Fruit fly (Drosophila melanogaster) whole organism, embryonic: ENCODE data around the gene Vm32E.

Source experiments
- B-H2 ChIP-seq: fragments of 200-800 bp; sonication (Bioruptor generic); optimal IDR thresholded peaks from 2 replicates; lab custom pipeline; 2018; ENCODE audit warnings: missing biosample characterization, mild to moderate bottlenecking, missing genetic modification characterization
- CG10267 ChIP-seq: fragments of 200-800 bp; sonication (Bioruptor generic); optimal IDR thresholded peaks from 2 replicates; lab custom pipeline; 2018; ENCODE audit warnings: missing biosample characterization, mild to moderate bottlenecking, missing genetic modification characterization, moderate library complexity
- CG10462 ChIP-seq: fragments of 200-800 bp; sonication (Bioruptor generic); optimal IDR thresholded peaks from 2 replicates; lab custom pipeline; 2016; ENCODE audit warnings: missing biosample characterization, missing genetic modification characterization
- CG10543 ChIP-seq: fragments of 200-800 bp; sonication (Bioruptor generic); optimal IDR thresholded peaks from 3 replicates; lab custom pipeline; 2017; ENCODE audit warnings: missing biosample characterization, mild to moderate bottlenecking, missing genetic modification characterization, moderate library complexity
- CG11695 ChIP-seq: fragments of 200-800 bp; sonication (Bioruptor generic); IDR thresholded peaks from 3 replicates; pipeline ENCODE4 v1.3.6; 2022; ENCODE audit warnings: missing biosample characterization, missing genetic modification characterization
- CG12659 ChIP-seq: fragments of 200-800 bp; sonication (Bioruptor generic); optimal IDR thresholded peaks from 3 replicates; lab custom pipeline; 2017; ENCODE audit warnings: mild to moderate bottlenecking, missing biosample characterization, missing genetic modification reagents, missing genetic modification characterization
- CG1647 ChIP-seq: fragments of 200-800 bp; sonication (Bioruptor generic); optimal IDR thresholded peaks from 3 replicates; lab custom pipeline; 2016; ENCODE audit warnings: missing biosample characterization, missing genetic modification characterization
- CG1832 ChIP-seq: fragments of 200-800 bp; sonication (Bioruptor generic); optimal IDR thresholded peaks from 2 replicates; lab custom pipeline; 2017; ENCODE audit warnings: missing biosample characterization, mild to moderate bottlenecking, missing genetic modification characterization, inconsistent platforms
- CG2120 ChIP-seq: fragments of 200-800 bp; sonication (Bioruptor generic); optimal IDR thresholded peaks from 3 replicates; lab custom pipeline; 2016; ENCODE audit warnings: missing biosample characterization, missing genetic modification characterization
- CG30403 ChIP-seq: fragments of 200-800 bp; sonication (Bioruptor generic); optimal IDR thresholded peaks from 3 replicates; lab custom pipeline; 2016; ENCODE audit warnings: missing biosample characterization, missing genetic modification characterization
- CG30431 ChIP-seq: fragments of 200-800 bp; sonication (Bioruptor generic); optimal IDR thresholded peaks from 2 replicates; lab custom pipeline; 2017; ENCODE audit warnings: missing biosample characterization, missing genetic modification characterization
- CG31388 ChIP-seq: fragments of 200-800 bp; sonication (Bioruptor generic); optimal IDR thresholded peaks from 2 replicates; lab custom pipeline; 2016; ENCODE audit warnings: missing biosample characterization, missing genetic modification characterization
- CG4360 ChIP-seq: fragments of 200-800 bp; sonication (Bioruptor generic); IDR thresholded peaks from 2 replicates; pipeline ENCODE4 v1.3.6; 2022; ENCODE audit warnings: missing biosample characterization, missing genetic modification characterization
- CG4730 ChIP-seq: fragments of 200-800 bp; sonication (Bioruptor generic); IDR thresholded peaks from 2 replicates; pipeline ENCODE4 v1.3.6; 2022; ENCODE audit warnings: missing biosample characterization, missing genetic modification characterization
- CG6683 ChIP-seq: fragments of 200-800 bp; sonication (Bioruptor generic); optimal IDR thresholded peaks from 2 replicates; lab custom pipeline; 2017; ENCODE audit warnings: missing biosample characterization, mild to moderate bottlenecking, missing genetic modification characterization, missing genetic modification reagents
- CG7357 ChIP-seq: fragments of 200-800 bp; sonication (Bioruptor generic); IDR thresholded peaks from 3 replicates; pipeline ENCODE4 v1.3.6; 2022; ENCODE audit warnings: missing biosample characterization, missing genetic modification characterization
- CG7987 ChIP-seq: fragments of 200-800 bp; sonication (Bioruptor generic); optimal IDR thresholded peaks from 2 replicates; lab custom pipeline; 2018; ENCODE audit warnings: missing biosample characterization, mild to moderate bottlenecking, missing genetic modification characterization, moderate library complexity
- CG9215 ChIP-seq: fragments of 200-800 bp; sonication (Bioruptor generic); IDR thresholded peaks from 2 replicates; pipeline ENCODE4 v1.3.6; 2022; ENCODE audit warnings: missing biosample characterization, missing genetic modification characterization
- CG9876 ChIP-seq: fragments of 200-800 bp; sonication (Bioruptor generic); optimal IDR thresholded peaks from 2 replicates; lab custom pipeline; 2016; ENCODE audit warnings: missing biosample characterization, missing genetic modification characterization
- Dbx ChIP-seq: fragments of 200-800 bp; sonication (Bioruptor generic); IDR thresholded peaks from 3 replicates; pipeline ENCODE4 v1.3.6; 2022; ENCODE audit warnings: missing biosample characterization, missing genetic modification characterization
- Fer3 ChIP-seq: fragments of 200-800 bp; sonication (Bioruptor generic); optimal IDR thresholded peaks from 2 replicates; lab custom pipeline; 2018; ENCODE audit warnings: missing biosample characterization, mild to moderate bottlenecking, missing genetic modification characterization, moderate library complexity
- Gug ChIP-seq: fragments of 200-800 bp; sonication (Bioruptor generic); IDR thresholded peaks from 4 replicates; pipeline ENCODE4 v1.3.6; 2022; ENCODE audit warnings: missing biosample characterization, missing genetic modification characterization
- HmgD ChIP-seq: fragments of 200-800 bp; sonication (Bioruptor generic); optimal IDR thresholded peaks from 3 replicates; lab custom pipeline; 2016; ENCODE audit warnings: missing biosample characterization, missing genetic modification characterization
- Hr3 ChIP-seq: fragments of 200-800 bp; sonication (Bioruptor generic); optimal IDR thresholded peaks from 3 replicates; lab custom pipeline; 2016; ENCODE audit warnings: missing biosample characterization, missing genetic modification characterization
- MTF-1 ChIP-seq: fragments of 200-800 bp; sonication (Bioruptor generic); optimal IDR thresholded peaks from 2 replicates; lab custom pipeline; 2018; ENCODE audit warnings: missing biosample characterization, mild to moderate bottlenecking, missing genetic modification characterization, borderline replicate concordance
- Myb ChIP-seq: fragments of 200-800 bp; sonication (Bioruptor generic); optimal IDR thresholded peaks from 2 replicates; lab custom pipeline; 2016; ENCODE audit warnings: missing biosample characterization, missing genetic modification characterization
- Nf-YC ChIP-seq: fragments of 200-800 bp; optimal IDR thresholded peaks from 3 replicates; lab custom pipeline; 2019; ENCODE audit warnings: missing biosample characterization, mild to moderate bottlenecking, missing genetic modification characterization, moderate library complexity
- Oli ChIP-seq: fragments of 200-800 bp; sonication (Bioruptor generic); optimal IDR thresholded peaks from 2 replicates; lab custom pipeline; 2018; ENCODE audit warnings: missing biosample characterization, mild to moderate bottlenecking, missing genetic modification characterization, moderate library complexity
- Spps ChIP-seq: fragments of 200-800 bp; sonication (Bioruptor generic); optimal IDR thresholded peaks from 2 replicates; lab custom pipeline; 2018; ENCODE audit warnings: missing biosample characterization, mild to moderate bottlenecking, missing genetic modification characterization
- Taf1 ChIP-seq: fragments of 200-800 bp; sonication (Bioruptor generic); IDR thresholded peaks from 2 replicates; pipeline ENCODE4 v1.3.6; 2022; ENCODE audit warnings: missing biosample characterization, missing genetic modification characterization
- crp ChIP-seq, 2 experiments: fragments of 200-800 bp; sonication (Bioruptor generic); optimal IDR thresholded peaks; 2 replicates in 1 of 2; 3 replicates in 1 of 2; lab custom pipeline; 2017; ENCODE audit warnings: missing biosample characterization in 2 of 2, missing genetic modification characterization in 2 of 2, mild to moderate bottlenecking in 1 of 2, moderate library complexity in 1 of 2
- dan ChIP-seq: fragments of 200-800 bp; sonication (Bioruptor generic); IDR thresholded peaks from 2 replicates; pipeline ENCODE4 v1.3.6; 2022; ENCODE audit warnings: missing biosample characterization, missing genetic modification characterization
- danr ChIP-seq: fragments of 200-800 bp; sonication (Bioruptor generic); IDR thresholded peaks from 2 replicates; pipeline ENCODE4 v1.3.6; 2022; ENCODE audit warnings: missing biosample characterization, missing genetic modification characterization
- dmrt11E ChIP-seq: fragments of 200-800 bp; sonication (Bioruptor generic); optimal IDR thresholded peaks from 3 replicates; lab custom pipeline; 2018; ENCODE audit warnings: missing biosample characterization, mild to moderate bottlenecking, missing genetic modification characterization, moderate library complexity
- exex ChIP-seq: fragments of 200-800 bp; sonication (Bioruptor generic); optimal IDR thresholded peaks from 4 replicates; lab custom pipeline; 2018; ENCODE audit warnings: missing biosample characterization, mild to moderate bottlenecking, missing genetic modification characterization, moderate library complexity
- fd102C ChIP-seq: fragments of 200-800 bp; sonication (Bioruptor generic); optimal IDR thresholded peaks from 2 replicates; lab custom pipeline; 2018; ENCODE audit warnings: missing biosample characterization, mild to moderate bottlenecking, missing genetic modification characterization, moderate library complexity
- fru ChIP-seq: fragments of >200 bp; optimal IDR thresholded peaks from 2 replicates; lab custom pipeline; 2017
- grn ChIP-seq: fragments of 200-800 bp; sonication (Bioruptor generic); optimal IDR thresholded peaks from 3 replicates; lab custom pipeline; 2017; ENCODE audit warnings: missing biosample characterization, missing genetic modification characterization
- hth ChIP-seq: fragments of >200 bp; optimal IDR thresholded peaks from 2 replicates; lab custom pipeline; 2017; ENCODE audit warnings: inconsistent platforms
- klu ChIP-seq: fragments of 200-800 bp; sonication (Bioruptor generic); IDR thresholded peaks from 2 replicates; pipeline ENCODE4 v1.3.6; 2022; ENCODE audit warnings: missing biosample characterization, missing genetic modification characterization
- luna ChIP-seq: fragments of 200-800 bp; sonication (Bioruptor generic); optimal IDR thresholded peaks from 2 replicates; lab custom pipeline; 2016; ENCODE audit warnings: missing biosample characterization, missing genetic modification characterization
- nmo ChIP-seq: fragments of 200-800 bp; sonication (Bioruptor generic); optimal IDR thresholded peaks from 2 replicates; lab custom pipeline; 2018; ENCODE audit warnings: missing biosample characterization, mild to moderate bottlenecking, missing genetic modification characterization, moderate library complexity
- org-1 ChIP-seq: fragments of 200-800 bp; sonication (Bioruptor generic); optimal IDR thresholded peaks from 2 replicates; lab custom pipeline; 2017; ENCODE audit warnings: missing biosample characterization, missing genetic modification characterization
- otp ChIP-seq: fragments of 200-800 bp; sonication (Bioruptor generic); IDR thresholded peaks from 3 replicates; pipeline ENCODE4, ENCODE4 v1.3.6; 2022; ENCODE audit warnings: missing biosample characterization, missing genetic modification characterization
- pb ChIP-seq: fragments of 200-800 bp; sonication (Bioruptor generic); optimal IDR thresholded peaks from 3 replicates; lab custom pipeline; 2016; ENCODE audit warnings: missing biosample characterization, missing genetic modification characterization
- repo ChIP-seq: fragments of 200-800 bp; sonication (Bioruptor generic); optimal IDR thresholded peaks from 2 replicates; lab custom pipeline; 2016; ENCODE audit warnings: missing biosample characterization, missing genetic modification characterization
- seq ChIP-seq: fragments of 200-800 bp; sonication (Bioruptor generic); IDR thresholded peaks from 2 replicates; pipeline ENCODE4 v1.3.6; 2022; ENCODE audit warnings: missing biosample characterization, missing genetic modification characterization
- slbo ChIP-seq: fragments of 200-800 bp; sonication (Bioruptor generic); IDR thresholded peaks from 2 replicates; pipeline ENCODE4 v1.3.6; 2022; ENCODE audit warnings: missing biosample characterization, missing genetic modification characterization
- so ChIP-seq: fragments of 200-800 bp; sonication (Bioruptor generic); IDR thresholded peaks from 3 replicates; pipeline ENCODE4 v1.3.6; 2022; ENCODE audit warnings: missing biosample characterization, missing genetic modification characterization
- ssp ChIP-seq: fragments of 200-800 bp; sonication (Bioruptor generic); IDR thresholded peaks from 2 replicates; pipeline ENCODE4 v1.3.6; 2022; ENCODE audit warnings: missing biosample characterization, missing genetic modification characterization
- tna ChIP-seq: fragments of 200-800 bp; sonication (Bioruptor generic); IDR thresholded peaks from 2 replicates; pipeline ENCODE4 v1.3.6; 2022; ENCODE audit warnings: missing biosample characterization, missing genetic modification characterization; ENCODE audit not compliant: partially characterized antibody
- tup ChIP-seq: fragments of 200-800 bp; sonication (Bioruptor generic); optimal IDR thresholded peaks from 2 replicates; lab custom pipeline; 2016; ENCODE audit warnings: missing biosample characterization, mild to moderate bottlenecking, missing genetic modification characterization, moderate library complexity
- unc-4 ChIP-seq: fragments of 200-800 bp; sonication (Bioruptor generic); IDR thresholded peaks from 2 replicates; pipeline ENCODE4 v1.3.6; 2022; ENCODE audit warnings: missing biosample characterization, missing genetic modification characterization; ENCODE audit not compliant: partially characterized antibody

Gene Vm32E

dm6 chr2L:11184144-11184543 is 12.7 kb upstream of the Vm32E start (continued):
- no peak for TF ChIP-seq CG2120
- no peak for TF ChIP-seq klu (GFP tag; lab: Robert Waterston, UW)
- TF ChIP-seq CG30431 (GFP tag; lab: Kevin White, UChicago), result no peak
- peak; percentile 20 for TF ChIP-seq CG30403
- no peak for TF ChIP-seq CG10267
- no peak for TF ChIP-seq crp (GFP tag; optimal IDR thresholded peaks at IDR 0.05; lab: Kevin White, UChicago)
- TF ChIP-seq CG6683 (GFP tag; lab: Kevin White, UChicago), result no peak
- TF ChIP-seq CG9215, result no peak
- no peak for TF ChIP-seq repo (GFP tag; lab: Kevin White, UChicago)
- no peak for TF ChIP-seq org-1 (GFP tag; lab: Kevin White, UChicago)
- TF ChIP-seq B-H2 (GFP tag; lab: Kevin White, UChicago), result no peak
- no peak for TF ChIP-seq CG4360
- no peak for TF ChIP-seq Fer3
- no peak for TF ChIP-seq pb (GFP tag; lab: Kevin White, UChicago)
- no peak for TF ChIP-seq Dbx (GFP tag; lab: Robert Waterston, UW)
- TF ChIP-seq HmgD (GFP tag; lab: Kevin White, UChicago), result no peak
- no peak for TF ChIP-seq grn (GFP tag; lab: Kevin White, UChicago)
- no peak for TF ChIP-seq Gug (GFP tag; lab: Robert Waterston, UW)
- no peak for TF ChIP-seq tna (GFP tag; lab: Robert Waterston, UW)
- TF ChIP-seq hth, result no peak
- TF ChIP-seq CG31388, result no peak
- TF ChIP-seq dan (GFP tag; lab: Robert Waterston, UW), result no peak
- no peak for TF ChIP-seq fd102C (GFP tag; lab: Kevin White, UChicago)
- no peak for TF ChIP-seq CG7987 (GFP tag; lab: Kevin White, UChicago)
- no peak for TF ChIP-seq CG7357 (GFP tag; lab: Robert Waterston, UW)
- no peak for TF ChIP-seq Nf-YC (tag; lab: Kevin White, UChicago)
- no peak for TF ChIP-seq nmo
- peak; percentile 64 for TF ChIP-seq dmrt11E (tag; lab: Kevin White, UChicago)
- TF ChIP-seq CG10462 (GFP tag; lab: Kevin White, UChicago), result no peak
- no peak for TF ChIP-seq seq (GFP tag; lab: Robert Waterston, UW)
- TF ChIP-seq Hr3 (GFP tag; lab: Kevin White, UChicago), result no peak
- TF ChIP-seq Spps (tag; lab: Kevin White, UChicago), result no peak
- no peak for TF ChIP-seq fru
- TF ChIP-seq Myb, result no peak
- no peak for TF ChIP-seq CG11695
- TF ChIP-seq CG4730 (GFP tag; lab: Robert Waterston, UW), result no peak
- peak; percentile 47 for TF ChIP-seq Oli (tag; lab: Kevin White, UChicago)
- no peak for TF ChIP-seq CG1647 (GFP tag; lab: Kevin White, UChicago)
- TF ChIP-seq CG12659, result no peak
- no peak for TF ChIP-seq so (GFP tag; lab: Robert Waterston, UW)
- TF ChIP-seq CG10543 (GFP tag; lab: Kevin White, UChicago), result no peak
- no peak for TF ChIP-seq CG1832 (GFP tag; lab: Kevin White, UChicago)
- TF ChIP-seq CG9876 (GFP tag; lab: Kevin White, UChicago), result no peak
- 0 out of 3 replicates have a peak, but pooled peaks have one; percentile 27 for TF ChIP-seq otp (GFP tag; lab: Robert Waterston, UW)
- no peak for TF ChIP-seq MTF-1
- TF ChIP-seq ssp (GFP tag; lab: Robert Waterston, UW), result no peak
- no peak for TF ChIP-seq luna (GFP tag; lab: Kevin White, UChicago)
- no peak for TF ChIP-seq slbo (GFP tag; lab: Robert Waterston, UW)
- no peak for TF ChIP-seq Taf1 (GFP tag; lab: Robert Waterston, UW)
- no peak for TF ChIP-seq tup
- no peak for TF ChIP-seq danr (GFP tag; lab: Robert Waterston, UW)
- no peak for TF ChIP-seq exex
- no peak for TF ChIP-seq unc-4 (GFP tag; lab: Robert Waterston, UW)
